Worm (Caenorhabditis elegans) whole organism, late embryonic: ENCODE measurements around the gene ceh-36.

Source experiments
- F13H6.1 ChIP-seq: sonication (generic microtip); optimal IDR thresholded peaks from 2 replicates; lab custom pipeline; 2016; ENCODE audit warnings: missing genetic modification characterization, missing compliant biosample characterization
- ceh-19 ChIP-seq: fragments of 200-800 bp; sonication (Bioruptor generic); optimal IDR thresholded peaks from 2 replicates; lab custom pipeline; 2018; ENCODE audit warnings: mild to moderate bottlenecking, missing genetic modification characterization, missing compliant biosample characterization
- ceh-2 ChIP-seq: sonication (generic microtip); optimal IDR thresholded peaks from 2 replicates; lab custom pipeline; 2016; ENCODE audit warnings: missing genotype, missing genetic modification characterization, missing compliant biosample characterization
- ceh-24 ChIP-seq: sonication (generic microtip); optimal IDR thresholded peaks from 2 replicates; lab custom pipeline; 2016; ENCODE audit warnings: mild to moderate bottlenecking, missing genetic modification characterization, missing compliant biosample characterization
- dve-1 ChIP-seq: sonication (generic microtip); optimal IDR thresholded peaks from 2 replicates; lab custom pipeline; 2017; ENCODE audit warnings: antibody characterized with exemption, mild to moderate bottlenecking, missing genetic modification characterization, missing compliant biosample characterization
- eyg-1 ChIP-seq: sonication (generic microtip); optimal IDR thresholded peaks from 2 replicates; lab custom pipeline; 2016; ENCODE audit warnings: missing genotype, missing genetic modification characterization, missing compliant biosample characterization
- hlh-13 ChIP-seq: fragments of 200-800 bp; sonication (Bioruptor generic); optimal IDR thresholded peaks from 2 replicates; lab custom pipeline; 2018; ENCODE audit warnings: mild to moderate bottlenecking, missing genetic modification characterization, missing compliant biosample characterization
- nhr-11 ChIP-seq: fragments of 150-350 bp; optimal IDR thresholded peaks from 2 replicates; lab custom pipeline; 2014; ENCODE audit warnings: missing biosample characterization, missing genetic modification characterization
- odd-2 ChIP-seq: sonication (generic microtip); optimal IDR thresholded peaks from 2 replicates; lab custom pipeline; 2017; ENCODE audit warnings: antibody characterized with exemption, mild to moderate bottlenecking, missing genetic modification characterization, missing compliant biosample characterization
- pha-4 ChIP-seq: fragments of 150-350 bp; optimal IDR thresholded peaks from 2 replicates; lab custom pipeline; 2018; ENCODE audit warnings: missing biosample characterization, missing genetic modification reagents, missing genetic modification characterization
- pqm-1 ChIP-seq: sonication (generic microtip); optimal IDR thresholded peaks from 2 replicates; lab custom pipeline; 2016; ENCODE audit warnings: missing genetic modification characterization, missing compliant biosample characterization

DNA sequence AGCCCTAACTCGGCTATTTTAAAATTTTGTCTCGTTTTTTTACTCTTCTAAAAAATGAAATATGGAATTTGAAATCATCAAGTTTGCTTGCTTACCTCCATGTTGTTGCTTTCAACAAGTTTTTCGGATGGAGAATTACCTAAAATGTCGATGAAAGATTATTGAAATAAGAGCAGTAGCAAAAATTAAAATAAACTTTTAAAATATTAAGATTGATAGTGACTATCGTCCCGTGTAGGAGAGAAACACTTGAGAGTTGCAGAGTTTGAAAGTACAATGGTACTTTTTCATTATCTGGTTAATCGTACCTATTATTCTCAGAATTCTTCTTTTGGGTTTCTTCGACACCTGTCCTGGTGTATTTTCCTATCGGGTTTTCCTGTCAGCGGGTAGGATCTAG, 29.5 kb downstream of the ceh-36 start, which contains the start of gene ceh-90:
- TF ChIP-seq ceh-19 (GFP tag; lab: Kevin White, UChicago): no peak
- TF ChIP-seq odd-2 (tag; lab: Kevin White, UChicago): no peak
- TF ChIP-seq F13H6.1: no peak
- no peak for TF ChIP-seq ceh-24 (tag; lab: Kevin White, UChicago)
- no peak for TF ChIP-seq dve-1 (tag; lab: Kevin White, UChicago)
- no peak for TF ChIP-seq eyg-1 (tag; lab: Kevin White, UChicago)
- no peak for TF ChIP-seq pha-4 (tag; lab: Kevin White, UChicago)
- TF ChIP-seq nhr-11 (tag; lab: Kevin White, UChicago): no peak
- no peak for TF ChIP-seq pqm-1 (tag; lab: Kevin White, UChicago)
- no peak for TF ChIP-seq ceh-2 (tag; lab: Kevin White, UChicago)
- no peak for TF ChIP-seq hlh-13 (GFP tag; lab: Kevin White, UChicago)
